Fruit fly (Drosophila melanogaster) whole organism, embryonic: Measurements from ENCODE around the gene Nup98-96.

Source experiments
- CG10147 ChIP-seq: fragments of 200-800 bp; sonication (Bioruptor generic); optimal IDR thresholded peaks from 2 replicates; lab custom pipeline; 2019; ENCODE audit warnings: missing biosample characterization, mild to moderate bottlenecking, missing genetic modification characterization, moderate library complexity
- CG11723 ChIP-seq: fragments of 200-800 bp; sonication (Bioruptor generic); optimal IDR thresholded peaks from 2 replicates; lab custom pipeline; 2017; ENCODE audit warnings: missing biosample characterization, mild to moderate bottlenecking, missing genetic modification characterization
- CG1233 ChIP-seq: fragments of 200-800 bp; sonication (Bioruptor generic); optimal IDR thresholded peaks from 4 replicates; lab custom pipeline; 2018; ENCODE audit warnings: missing biosample characterization, mild to moderate bottlenecking, missing genetic modification characterization
- CG12769 ChIP-seq: fragments of 200-800 bp; sonication (Bioruptor generic); optimal IDR thresholded peaks from 2 replicates; lab custom pipeline; 2019; ENCODE audit warnings: missing biosample characterization, mild to moderate bottlenecking, missing genetic modification characterization, moderate library complexity
- CG12942 ChIP-seq: fragments of 200-800 bp; sonication (Bioruptor generic); optimal IDR thresholded peaks from 3 replicates; lab custom pipeline; 2016; ENCODE audit warnings: missing biosample characterization, missing genetic modification characterization
- CG1529 ChIP-seq: fragments of 200-800 bp; sonication (Bioruptor generic); optimal IDR thresholded peaks from 3 replicates; lab custom pipeline; 2018; ENCODE audit warnings: missing biosample characterization, missing genetic modification characterization
- CG17359 ChIP-seq: fragments of 200-800 bp; sonication (Bioruptor generic); optimal IDR thresholded peaks from 3 replicates; lab custom pipeline; 2018; ENCODE audit warnings: missing biosample characterization, mild to moderate bottlenecking, missing genetic modification characterization, moderate library complexity
- CG18011 ChIP-seq: fragments of 200-800 bp; sonication (Bioruptor generic); optimal IDR thresholded peaks from 2 replicates; lab custom pipeline; 2017; ENCODE audit warnings: missing biosample characterization, missing genetic modification characterization, mild to moderate bottlenecking, moderate library complexity, missing genotype
- CG18619 ChIP-seq: fragments of 200-800 bp; sonication (Bioruptor generic); optimal IDR thresholded peaks from 3 replicates; lab custom pipeline; 2017; ENCODE audit warnings: missing biosample characterization, mild to moderate bottlenecking, missing genetic modification characterization
- CG2120 ChIP-seq: fragments of 200-800 bp; sonication (Bioruptor generic); optimal IDR thresholded peaks from 3 replicates; lab custom pipeline; 2016; ENCODE audit warnings: missing biosample characterization, missing genetic modification characterization
- CG32772 ChIP-seq: fragments of 200-800 bp; sonication (Bioruptor generic); IDR thresholded peaks from 2 replicates; pipeline ENCODE4 v1.3.6; 2022; ENCODE audit warnings: missing biosample characterization, missing genetic modification characterization
- CG34376 ChIP-seq: fragments of 200-800 bp; sonication (Bioruptor generic); optimal IDR thresholded peaks from 2 replicates; lab custom pipeline; 2018; ENCODE audit warnings: missing biosample characterization, mild to moderate bottlenecking, missing genetic modification characterization
- CG3838 ChIP-seq: fragments of 200-800 bp; sonication (Bioruptor generic); optimal IDR thresholded peaks from 3 replicates; lab custom pipeline; 2016; ENCODE audit warnings: missing biosample characterization, missing genetic modification characterization
- CG3995 ChIP-seq: fragments of 200-800 bp; sonication (Bioruptor generic); optimal IDR thresholded peaks from 3 replicates; lab custom pipeline; 2016; ENCODE audit warnings: missing biosample characterization, missing genetic modification characterization
- CG4404 ChIP-seq: fragments of 200-800 bp; sonication (Bioruptor generic); IDR thresholded peaks from 2 replicates; pipeline ENCODE4 v1.3.6; 2022; ENCODE audit warnings: missing biosample characterization, missing genetic modification characterization
- CG4707 ChIP-seq: fragments of 200-800 bp; sonication (Bioruptor generic); optimal IDR thresholded peaks from 2 replicates; lab custom pipeline; 2018; ENCODE audit warnings: missing biosample characterization, mild to moderate bottlenecking, missing genetic modification characterization, moderate library complexity
- CG4854 ChIP-seq: fragments of 200-800 bp; sonication (Bioruptor generic); optimal IDR thresholded peaks from 2 replicates; lab custom pipeline; 2016; ENCODE audit warnings: missing biosample characterization, missing genetic modification characterization, inconsistent platforms
- CG5180 ChIP-seq: fragments of 200-800 bp; sonication (Bioruptor generic); optimal IDR thresholded peaks from 3 replicates; lab custom pipeline; 2017; ENCODE audit warnings: missing biosample characterization, missing genetic modification characterization, mild to moderate bottlenecking, moderate library complexity, missing genetic modification reagents
- CG6765 ChIP-seq: fragments of 200-800 bp; sonication (Bioruptor generic); optimal IDR thresholded peaks from 3 replicates; lab custom pipeline; 2017; ENCODE audit warnings: missing biosample characterization, mild to moderate bottlenecking, missing genetic modification characterization
- CG7839 ChIP-seq: fragments of 200-800 bp; sonication (Bioruptor generic); optimal IDR thresholded peaks from 3 replicates; lab custom pipeline; 2018; ENCODE audit warnings: missing biosample characterization, mild to moderate bottlenecking, missing genetic modification characterization, moderate library complexity
- CG7987 ChIP-seq: fragments of 200-800 bp; sonication (Bioruptor generic); optimal IDR thresholded peaks from 2 replicates; lab custom pipeline; 2018; ENCODE audit warnings: missing biosample characterization, mild to moderate bottlenecking, missing genetic modification characterization, moderate library complexity
- CG8765 ChIP-seq: fragments of 200-800 bp; sonication (Bioruptor generic); IDR thresholded peaks from 2 replicates; pipeline ENCODE4 v1.3.6; 2022; ENCODE audit warnings: missing biosample characterization, missing genetic modification characterization
- CG9437 ChIP-seq: fragments of 200-800 bp; sonication (Bioruptor generic); optimal IDR thresholded peaks from 2 replicates; lab custom pipeline; 2018; ENCODE audit warnings: missing biosample characterization, mild to moderate bottlenecking, missing genetic modification characterization
- CG9817 ChIP-seq: fragments of 200-800 bp; sonication (Bioruptor generic); optimal IDR thresholded peaks from 2 replicates; lab custom pipeline; 2018; ENCODE audit warnings: missing biosample characterization, mild to moderate bottlenecking, missing genetic modification characterization, moderate library complexity
- CrebB ChIP-seq: fragments of 200-800 bp; sonication (Bioruptor generic); optimal IDR thresholded peaks from 3 replicates; lab custom pipeline; 2018; ENCODE audit warnings: missing biosample characterization, mild to moderate bottlenecking, missing genetic modification characterization
- Deaf1 ChIP-seq: fragments of 200-800 bp; optimal IDR thresholded peaks from 3 replicates; lab custom pipeline; 2019; ENCODE audit warnings: missing biosample characterization, mild to moderate bottlenecking, missing genetic modification characterization, moderate library complexity
- Hr3 ChIP-seq: fragments of 200-800 bp; sonication (Bioruptor generic); optimal IDR thresholded peaks from 3 replicates; lab custom pipeline; 2016; ENCODE audit warnings: missing biosample characterization, missing genetic modification characterization
- Jarid2 ChIP-seq: fragments of 200-800 bp; sonication (Bioruptor generic); optimal IDR thresholded peaks from 3 replicates; lab custom pipeline; 2017; ENCODE audit warnings: mild to moderate bottlenecking, missing biosample characterization, missing genetic modification reagents, missing genetic modification characterization
- Lim3 ChIP-seq: fragments of 200-800 bp; sonication (Bioruptor generic); IDR thresholded peaks from 2 replicates; pipeline ENCODE4 v1.3.6; 2022; ENCODE audit warnings: missing biosample characterization, missing genetic modification characterization
- Lpt ChIP-seq: fragments of >200 bp; optimal IDR thresholded peaks from 2 replicates; lab custom pipeline; 2018; ENCODE audit warnings: missing biosample characterization, missing genetic modification characterization
- MTF-1 ChIP-seq: fragments of 200-800 bp; sonication (Bioruptor generic); optimal IDR thresholded peaks from 2 replicates; lab custom pipeline; 2018; ENCODE audit warnings: missing biosample characterization, mild to moderate bottlenecking, missing genetic modification characterization, borderline replicate concordance
- NFAT ChIP-seq: fragments of 200-800 bp; sonication (Bioruptor generic); IDR thresholded peaks from 2 replicates; pipeline ENCODE4 v1.3.6; 2022; ENCODE audit warnings: missing biosample characterization, missing genetic modification characterization
- Neu2 ChIP-seq: fragments of 200-800 bp; sonication (Bioruptor generic); optimal IDR thresholded peaks from 3 replicates; lab custom pipeline; 2016; ENCODE audit warnings: missing biosample characterization, missing genetic modification characterization, borderline replicate concordance
- Nf-YC ChIP-seq: fragments of 200-800 bp; optimal IDR thresholded peaks from 3 replicates; lab custom pipeline; 2019; ENCODE audit warnings: missing biosample characterization, mild to moderate bottlenecking, missing genetic modification characterization, moderate library complexity
- Sox100B ChIP-seq: fragments of 200-800 bp; sonication (Bioruptor generic); optimal IDR thresholded peaks from 3 replicates; lab custom pipeline; 2018; ENCODE audit warnings: missing biosample characterization, mild to moderate bottlenecking, missing genetic modification characterization
- Sox102F ChIP-seq: fragments of 200-800 bp; sonication (Bioruptor generic); optimal IDR thresholded peaks from 2 replicates; lab custom pipeline; 2018; ENCODE audit warnings: missing biosample characterization, mild to moderate bottlenecking, missing genetic modification characterization, moderate library complexity
- ab ChIP-seq: fragments of 200-800 bp; sonication (Bioruptor generic); optimal IDR thresholded peaks from 2 replicates; lab custom pipeline; 2016; ENCODE audit warnings: missing biosample characterization, missing genetic modification characterization
- aop ChIP-seq: fragments of 200-800 bp; sonication (Bioruptor generic); IDR thresholded peaks from 2 replicates; pipeline ENCODE4 v1.3.6; 2022; ENCODE audit warnings: missing biosample characterization, missing genetic modification characterization
- crc ChIP-seq: fragments of 200-800 bp; sonication (Bioruptor generic); optimal IDR thresholded peaks from 2 replicates; lab custom pipeline; 2016; ENCODE audit warnings: missing biosample characterization, missing genetic modification characterization
- dpn ChIP-seq, 2 experiments: fragments of 200-800 bp; sonication (Bioruptor generic); optimal IDR thresholded peaks; 3 replicates each; lab custom pipeline; 2016; ENCODE audit warnings: missing biosample characterization in 2 of 2, missing genetic modification characterization in 2 of 2
- gcm ChIP-seq: fragments of 200-800 bp; sonication (Bioruptor generic); optimal IDR thresholded peaks from 2 replicates; lab custom pipeline; 2019; ENCODE audit warnings: missing biosample characterization, mild to moderate bottlenecking, missing genetic modification characterization, moderate library complexity
- mld ChIP-seq: fragments of 200-800 bp; sonication (Bioruptor generic); IDR thresholded peaks from 3 replicates; pipeline ENCODE4 v1.3.6; 2022; ENCODE audit warnings: missing biosample characterization, missing genetic modification characterization; ENCODE audit not compliant: partially characterized antibody
- nau ChIP-seq: fragments of 200-800 bp; sonication (Bioruptor generic); optimal IDR thresholded peaks from 3 replicates; lab custom pipeline; 2017; ENCODE audit warnings: missing biosample characterization, mild to moderate bottlenecking, missing genetic modification characterization, missing genetic modification reagents
- peb ChIP-seq: fragments of 200-800 bp; sonication (Bioruptor generic); IDR thresholded peaks from 2 replicates; pipeline ENCODE4 v1.3.6; 2022; ENCODE audit warnings: missing biosample characterization, missing genetic modification characterization
- sens ChIP-seq: fragments of 200-800 bp; sonication (Bioruptor generic); peaks from one replicate; lab custom pipeline; 2016; ENCODE audit warnings: missing biosample characterization, missing genetic modification characterization
- slp2 ChIP-seq: fragments of 200-800 bp; sonication (Bioruptor generic); optimal IDR thresholded peaks from 2 replicates; lab custom pipeline; 2016; ENCODE audit warnings: missing biosample characterization, missing genetic modification characterization
- sug ChIP-seq: fragments of 200-800 bp; optimal IDR thresholded peaks from 2 replicates; lab custom pipeline; 2019; ENCODE audit warnings: missing biosample characterization, mild to moderate bottlenecking, missing genetic modification characterization, moderate library complexity
- tap ChIP-seq: fragments of 200-800 bp; optimal IDR thresholded peaks from 3 replicates; lab custom pipeline; 2019; ENCODE audit warnings: missing biosample characterization, mild to moderate bottlenecking, missing genetic modification characterization, moderate library complexity
- tin ChIP-seq: fragments of 200-800 bp; sonication (Bioruptor generic); optimal IDR thresholded peaks from 3 replicates; lab custom pipeline; 2016; ENCODE audit warnings: missing biosample characterization, missing genetic modification characterization
- twi ChIP-seq: fragments of 200-800 bp; optimal IDR thresholded peaks from 2 replicates; lab custom pipeline; 2019; ENCODE audit warnings: missing biosample characterization, mild to moderate bottlenecking, missing genetic modification characterization, moderate library complexity
- vfl ChIP-seq: fragments of 200-800 bp; sonication (Bioruptor generic); optimal IDR thresholded peaks from 2 replicates; lab custom pipeline; 2016; ENCODE audit warnings: missing biosample characterization, missing genetic modification characterization

The Nup98-96 gene

dm6 chr3R:23729066-23729465 is 52.4 kb downstream of the Nup98-96 start (continued):
- TF ChIP-seq Jarid2, result no peak
- TF ChIP-seq CrebB (tag; lab: Kevin White, UChicago), result peak; percentile 66
- TF ChIP-seq CG34376 (GFP tag; lab: Kevin White, UChicago), result peak; percentile 79
- peak in 1 of 2 experiments; percentile 26 for TF ChIP-seq dpn (GFP tag; optimal IDR thresholded peaks at IDR 0.05; lab: Kevin White, UChicago)
- peak; percentile 3 for TF ChIP-seq CG5180 (GFP tag; lab: Kevin White, UChicago)
- TF ChIP-seq Nf-YC (tag; lab: Kevin White, UChicago), result no peak
- TF ChIP-seq Neu2 (GFP tag; lab: Kevin White, UChicago), result no peak
- no peak for TF ChIP-seq CG32772 (GFP tag; lab: Robert Waterston, UW)
- TF ChIP-seq CG12942 (GFP tag; lab: Kevin White, UChicago), result no peak
- TF ChIP-seq CG18619 (GFP tag; lab: Kevin White, UChicago), result peak; percentile 54
- no peak for TF ChIP-seq CG9817 (tag; lab: Kevin White, UChicago)
- TF ChIP-seq CG4707 (GFP tag; lab: Kevin White, UChicago), result no peak
- TF ChIP-seq twi (tag; lab: Kevin White, UChicago), result peak; percentile 75
- TF ChIP-seq vfl (GFP tag; lab: Kevin White, UChicago), result peak; percentile 3
- TF ChIP-seq peb (GFP tag; lab: Robert Waterston, UW), result no peak
- TF ChIP-seq tin, result no peak
- no peak for TF ChIP-seq Sox100B (GFP tag; lab: Kevin White, UChicago)
- peak; percentile 64 for TF ChIP-seq sug (tag; lab: Kevin White, UChicago)
- no peak for TF ChIP-seq CG1529 (GFP tag; lab: Kevin White, UChicago)
- no peak for TF ChIP-seq Lim3 (GFP tag; lab: Robert Waterston, UW)
- no peak for TF ChIP-seq Deaf1 (tag; lab: Kevin White, UChicago)
- TF ChIP-seq NFAT (GFP tag; lab: Robert Waterston, UW), result no peak
- no peak for TF ChIP-seq gcm (GFP tag; lab: Kevin White, UChicago)
- TF ChIP-seq ab (GFP tag; lab: Kevin White, UChicago), result no peak
- TF ChIP-seq CG2120 (GFP tag; lab: Kevin White, UChicago), result peak; percentile 46
- no peak for TF ChIP-seq CG18011
- no peak for TF ChIP-seq CG11723
- TF ChIP-seq CG9437, result no peak
- TF ChIP-seq CG7987 (GFP tag; lab: Kevin White, UChicago), result peak; percentile 65
- TF ChIP-seq crc (GFP tag; lab: Kevin White, UChicago), result no peak
- TF ChIP-seq aop, result no peak
- no peak for TF ChIP-seq tap
- TF ChIP-seq CG4404, result no peak
- no peak for TF ChIP-seq Lpt (GFP tag; lab: Kevin White, UChicago)
- TF ChIP-seq mld (GFP tag; lab: Robert Waterston, UW), result no peak
- peak; percentile 38 for TF ChIP-seq nau (GFP tag; lab: Kevin White, UChicago)
- peak; percentile 68 for TF ChIP-seq CG1233 (GFP tag; lab: Kevin White, UChicago)
- peak; percentile 66 for TF ChIP-seq CG12769 (tag; lab: Kevin White, UChicago)
- TF ChIP-seq sens (GFP tag; lab: Kevin White, UChicago), result peak; percentile 26
- peak; percentile 19 for TF ChIP-seq CG4854 (GFP tag; lab: Kevin White, UChicago)
- TF ChIP-seq CG10147 (GFP tag; lab: Kevin White, UChicago), result no peak
- TF ChIP-seq CG3838 (GFP tag; lab: Kevin White, UChicago), result no peak
- TF ChIP-seq CG8765, result no peak
- TF ChIP-seq CG3995 (GFP tag; lab: Kevin White, UChicago), result peak; percentile 16
- TF ChIP-seq MTF-1 (GFP tag; lab: Kevin White, UChicago), result peak; percentile 60
- TF ChIP-seq slp2 (GFP tag; lab: Kevin White, UChicago), result no peak
- no peak for TF ChIP-seq Sox102F
- no peak for TF ChIP-seq Hr3 (GFP tag; lab: Kevin White, UChicago)
- TF ChIP-seq CG6765 (GFP tag; lab: Kevin White, UChicago), result peak; percentile 69
- TF ChIP-seq CG7839 (tag; lab: Kevin White, UChicago), result no peak
- peak; percentile 8 for TF ChIP-seq CG17359 (tag; lab: Kevin White, UChicago)
